Fruit fly (Drosophila melanogaster) S2 (cell line): ENCODE measurements around the gene Gem2.

ENCODE experiments used
- CG8478 ChIP-seq: fragments of >200 bp; optimal IDR thresholded peaks from 2 replicates; lab custom pipeline; 2018
- CTCF ChIP-seq, 2 experiments: fragments of >200 bp; optimal IDR thresholded peaks; 2 replicates each; lab custom pipeline; 2018

DNA sequence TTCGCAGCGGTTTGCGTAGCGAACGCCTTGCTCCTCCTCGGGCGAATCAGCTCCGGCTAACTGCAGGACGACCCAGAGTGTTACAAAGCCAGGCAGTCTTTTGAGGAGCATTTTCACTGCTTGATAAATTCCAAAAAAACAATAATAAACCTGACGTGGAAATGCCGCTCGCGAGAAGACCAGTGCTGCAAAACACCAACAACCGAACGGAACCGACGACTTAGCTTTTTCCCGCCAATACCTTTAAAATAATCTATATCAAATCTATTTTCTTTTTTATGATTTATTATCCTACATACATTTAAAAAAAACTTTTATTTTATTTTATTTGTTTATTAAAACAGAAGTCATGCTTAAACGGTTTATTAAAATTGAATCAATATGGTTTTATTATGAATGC is 4.1 kb downstream of the Gem2 start, which contains the start of gene CNPYb:
- no peak for TF ChIP-seq CG8478
- TF ChIP-seq CTCF (optimal IDR thresholded peaks at IDR 0.05; lab: Kevin White, UChicago) = no peak
